Fruit fly (Drosophila melanogaster) whole organism, embryonic: ENCODE data around the gene Pfdn2.
A peak's percentile ranks its signal among the peaks of the same experiment; 100 is the strongest.

Experiments used
- CG10543 ChIP-seq: fragments of 200-800 bp; sonication (Bioruptor generic); optimal IDR thresholded peaks from 3 replicates; lab custom pipeline; 2017; ENCODE audit warnings: missing biosample characterization, mild to moderate bottlenecking, missing genetic modification characterization, moderate library complexity
- CG10959 ChIP-seq: fragments of 200-800 bp; sonication (Bioruptor generic); IDR thresholded peaks from 2 replicates; pipeline ENCODE4 v1.3.6; 2022; ENCODE audit warnings: missing biosample characterization, missing genetic modification characterization
- CG11398 ChIP-seq: fragments of 200-800 bp; sonication (Bioruptor generic); optimal IDR thresholded peaks from 2 replicates; lab custom pipeline; 2016; ENCODE audit warnings: missing biosample characterization, missing genetic modification characterization
- CG11696 ChIP-seq: fragments of 200-800 bp; sonication (Bioruptor generic); IDR thresholded peaks from 2 replicates; pipeline ENCODE4 v1.3.6; 2022; ENCODE audit warnings: missing biosample characterization, missing genetic modification characterization
- CG12391 ChIP-seq: fragments of 200-800 bp; sonication (Bioruptor generic); optimal IDR thresholded peaks from 3 replicates; lab custom pipeline; 2018; ENCODE audit warnings: missing biosample characterization, mild to moderate bottlenecking, missing genetic modification characterization, moderate library complexity
- CG15514 ChIP-seq: fragments of 200-800 bp; sonication (Bioruptor generic); optimal IDR thresholded peaks from 3 replicates; lab custom pipeline; 2017; ENCODE audit warnings: missing biosample characterization, missing genetic modification characterization, mild to moderate bottlenecking, moderate library complexity, missing genetic modification reagents
- CG1603 ChIP-seq: fragments of 200-800 bp; sonication (Bioruptor generic); optimal IDR thresholded peaks from 2 replicates; lab custom pipeline; 2019; ENCODE audit warnings: missing biosample characterization, mild to moderate bottlenecking, missing genetic modification characterization, moderate library complexity
- CG16779 ChIP-seq: fragments of 200-800 bp; sonication (Bioruptor generic); IDR thresholded peaks from 2 replicates; pipeline ENCODE4 v1.3.6; 2022; ENCODE audit warnings: missing biosample characterization, missing genetic modification characterization
- CG17802 ChIP-seq: fragments of 200-800 bp; sonication (Bioruptor generic); optimal IDR thresholded peaks from 2 replicates; lab custom pipeline; 2018; ENCODE audit warnings: missing biosample characterization, mild to moderate bottlenecking, missing genetic modification characterization, moderate library complexity
- CG30403 ChIP-seq: fragments of 200-800 bp; sonication (Bioruptor generic); optimal IDR thresholded peaks from 3 replicates; lab custom pipeline; 2016; ENCODE audit warnings: missing biosample characterization, missing genetic modification characterization
- CG32772 ChIP-seq: fragments of 200-800 bp; sonication (Bioruptor generic); IDR thresholded peaks from 2 replicates; pipeline ENCODE4 v1.3.6; 2022; ENCODE audit warnings: missing biosample characterization, missing genetic modification characterization
- CG33213 ChIP-seq: fragments of 200-800 bp; sonication (Bioruptor generic); optimal IDR thresholded peaks from 3 replicates; lab custom pipeline; 2016; ENCODE audit warnings: missing biosample characterization, missing genetic modification characterization
- CG33557 ChIP-seq: fragments of 200-800 bp; sonication (Bioruptor generic); optimal IDR thresholded peaks from 2 replicates; lab custom pipeline; 2019; ENCODE audit warnings: missing biosample characterization, mild to moderate bottlenecking, missing genetic modification characterization, moderate library complexity
- CG3995 ChIP-seq: fragments of 200-800 bp; sonication (Bioruptor generic); optimal IDR thresholded peaks from 3 replicates; lab custom pipeline; 2016; ENCODE audit warnings: missing biosample characterization, missing genetic modification characterization
- CG5245 ChIP-seq: fragments of 200-800 bp; sonication (Bioruptor generic); optimal IDR thresholded peaks from 3 replicates; lab custom pipeline; 2016; ENCODE audit warnings: missing biosample characterization, missing genetic modification characterization
- CG7357 ChIP-seq: fragments of 200-800 bp; sonication (Bioruptor generic); IDR thresholded peaks from 3 replicates; pipeline ENCODE4 v1.3.6; 2022; ENCODE audit warnings: missing biosample characterization, missing genetic modification characterization
- CG8478 ChIP-seq: fragments of >200 bp; optimal IDR thresholded peaks from 2 replicates; lab custom pipeline; 2018
- CG9727 ChIP-seq: fragments of 200-800 bp; sonication (Bioruptor generic); optimal IDR thresholded peaks from 3 replicates; lab custom pipeline; 2017; ENCODE audit warnings: missing biosample characterization, mild to moderate bottlenecking, missing genetic modification characterization
- CrebB ChIP-seq: fragments of 200-800 bp; sonication (Bioruptor generic); optimal IDR thresholded peaks from 3 replicates; lab custom pipeline; 2018; ENCODE audit warnings: missing biosample characterization, mild to moderate bottlenecking, missing genetic modification characterization
- Deaf1 ChIP-seq: fragments of 200-800 bp; optimal IDR thresholded peaks from 3 replicates; lab custom pipeline; 2019; ENCODE audit warnings: missing biosample characterization, mild to moderate bottlenecking, missing genetic modification characterization, moderate library complexity
- Dref ChIP-seq: fragments of 200-800 bp; sonication (Bioruptor generic); IDR thresholded peaks from 2 replicates; pipeline ENCODE4 v1.3.6; 2022; ENCODE audit warnings: missing biosample characterization, missing genetic modification characterization
- Drgx ChIP-seq: fragments of 200-800 bp; sonication (Bioruptor generic); IDR thresholded peaks from 2 replicates; pipeline ENCODE4 v1.3.6; 2022; ENCODE audit warnings: missing biosample characterization, missing genetic modification characterization
- Eip74EF ChIP-seq, 2 experiments: fragments of 200-800 bp in 1 of 2; fragments of >200 bp in 1 of 2; sonication (Bioruptor generic) in 1 of 2; optimal IDR thresholded peaks; 2 replicates each; lab custom pipeline; 2017 to 2019; ENCODE audit warnings: missing biosample characterization in 2 of 2, missing genetic modification characterization in 2 of 2, mild to moderate bottlenecking in 1 of 2, moderate library complexity in 1 of 2
- Elba2 ChIP-seq: fragments of 200-800 bp; sonication (Bioruptor generic); optimal IDR thresholded peaks from 3 replicates; lab custom pipeline; 2016; ENCODE audit warnings: missing biosample characterization, missing genetic modification characterization
- Ets97D ChIP-seq: fragments of 200-800 bp; sonication (Bioruptor generic); optimal IDR thresholded peaks from 3 replicates; lab custom pipeline; 2016; ENCODE audit warnings: missing biosample characterization, missing genetic modification characterization
- Fer1 ChIP-seq: fragments of 200-800 bp; sonication (Bioruptor generic); optimal IDR thresholded peaks from 2 replicates; lab custom pipeline; 2017; ENCODE audit warnings: missing biosample characterization, mild to moderate bottlenecking, missing genetic modification characterization
- MESR4 ChIP-seq: fragments of 200-800 bp; sonication (Bioruptor generic); optimal IDR thresholded peaks from 2 replicates; lab custom pipeline; 2018; ENCODE audit warnings: missing biosample characterization, mild to moderate bottlenecking, missing genetic modification characterization, moderate library complexity
- Max ChIP-seq: fragments of 200-800 bp; sonication (Bioruptor generic); optimal IDR thresholded peaks from 2 replicates; lab custom pipeline; 2016; ENCODE audit warnings: missing biosample characterization, mild to moderate bottlenecking, missing genetic modification characterization
- Med ChIP-seq: fragments of 200-800 bp; sonication (Bioruptor generic); peaks from one replicate; lab custom pipeline; 2016; ENCODE audit warnings: missing biosample characterization, missing genetic modification characterization, mild to moderate bottlenecking, inconsistent platforms, moderate library complexity
- NfI ChIP-seq: fragments of 200-800 bp; sonication (Bioruptor generic); optimal IDR thresholded peaks from 3 replicates; lab custom pipeline; 2018; ENCODE audit warnings: missing biosample characterization, mild to moderate bottlenecking, missing genetic modification characterization, moderate library complexity
- Pdp1 ChIP-seq, 2 experiments: fragments of 200-800 bp; sonication (Bioruptor generic); optimal IDR thresholded peaks; 3 replicates each; lab custom pipeline; 2016; ENCODE audit warnings: missing biosample characterization in 2 of 2, missing genetic modification characterization in 2 of 2, mild to moderate bottlenecking in 1 of 2, moderate library complexity in 1 of 2
- Sin3A ChIP-seq: fragments of >200 bp; optimal IDR thresholded peaks from 2 replicates; lab custom pipeline; 2018
- Spps ChIP-seq: fragments of 200-800 bp; sonication (Bioruptor generic); optimal IDR thresholded peaks from 2 replicates; lab custom pipeline; 2018; ENCODE audit warnings: missing biosample characterization, mild to moderate bottlenecking, missing genetic modification characterization
- Sry-δ ChIP-seq: fragments of 200-800 bp; sonication (Bioruptor generic); optimal IDR thresholded peaks from 2 replicates; lab custom pipeline; 2016; ENCODE audit warnings: missing biosample characterization, missing genetic modification characterization
- Tbp ChIP-seq: fragments of >200 bp; optimal IDR thresholded peaks from 2 replicates; lab custom pipeline; 2018; ENCODE audit warnings: missing biosample characterization, missing genetic modification characterization
- Xrp1 ChIP-seq: fragments of 200-800 bp; sonication (Bioruptor generic); IDR thresholded peaks from 2 replicates; pipeline ENCODE4 v1.3.6; 2022; ENCODE audit warnings: missing biosample characterization, missing genetic modification characterization
- aop ChIP-seq: fragments of 200-800 bp; sonication (Bioruptor generic); IDR thresholded peaks from 2 replicates; pipeline ENCODE4 v1.3.6; 2022; ENCODE audit warnings: missing biosample characterization, missing genetic modification characterization
- bcd ChIP-seq: fragments of 200-800 bp; sonication (Bioruptor generic); optimal IDR thresholded peaks from 2 replicates; lab custom pipeline; 2017; ENCODE audit warnings: missing biosample characterization, mild to moderate bottlenecking, missing genetic modification characterization
- cwo ChIP-seq: fragments of 200-800 bp; sonication (Bioruptor generic); optimal IDR thresholded peaks from 3 replicates; lab custom pipeline; 2017; ENCODE audit warnings: missing biosample characterization, missing genetic modification characterization, mild to moderate bottlenecking, moderate library complexity, missing genetic modification reagents
- fd96Cb ChIP-seq: fragments of 200-800 bp; sonication (Bioruptor generic); optimal IDR thresholded peaks from 2 replicates; lab custom pipeline; 2018; ENCODE audit warnings: missing biosample characterization, mild to moderate bottlenecking, missing genetic modification characterization, moderate library complexity
- mam ChIP-seq: fragments of 200-800 bp; sonication (Bioruptor generic); optimal IDR thresholded peaks from 3 replicates; lab custom pipeline; 2016; ENCODE audit warnings: missing biosample characterization, missing genetic modification characterization
- pho ChIP-seq: fragments of 200-800 bp; sonication (Bioruptor generic); optimal IDR thresholded peaks from 2 replicates; lab custom pipeline; 2016; ENCODE audit warnings: missing biosample characterization, missing genetic modification characterization
- pnt ChIP-seq: fragments of 200-800 bp; sonication (Bioruptor generic); optimal IDR thresholded peaks from 3 replicates; lab custom pipeline; 2016; ENCODE audit warnings: missing biosample characterization, missing genetic modification characterization
- sens ChIP-seq: fragments of 200-800 bp; sonication (Bioruptor generic); peaks from one replicate; lab custom pipeline; 2016; ENCODE audit warnings: missing biosample characterization, missing genetic modification characterization
- slbo ChIP-seq: fragments of 200-800 bp; sonication (Bioruptor generic); IDR thresholded peaks from 2 replicates; pipeline ENCODE4 v1.3.6; 2022; ENCODE audit warnings: missing biosample characterization, missing genetic modification characterization
- tgo ChIP-seq: fragments of 200-800 bp; sonication (Bioruptor generic); IDR thresholded peaks from 3 replicates; pipeline ENCODE4 v1.3.6; 2022; ENCODE audit warnings: missing biosample characterization, missing genetic modification characterization
- trh ChIP-seq: fragments of 200-800 bp; sonication (Bioruptor generic); optimal IDR thresholded peaks from 2 replicates; lab custom pipeline; 2016; ENCODE audit warnings: missing biosample characterization, missing genetic modification characterization
- unpg ChIP-seq: fragments of 200-800 bp; sonication (Bioruptor generic); optimal IDR thresholded peaks from 3 replicates; lab custom pipeline; 2018; ENCODE audit warnings: missing biosample characterization, mild to moderate bottlenecking, missing genetic modification characterization, moderate library complexity
- vnd ChIP-seq: fragments of 200-800 bp; sonication (Bioruptor generic); IDR thresholded peaks from 3 replicates; pipeline ENCODE4 v1.3.6; 2022; ENCODE audit warnings: missing biosample characterization, missing genetic modification characterization; ENCODE audit not compliant: partially characterized antibody

Gene Pfdn2

DNA sequence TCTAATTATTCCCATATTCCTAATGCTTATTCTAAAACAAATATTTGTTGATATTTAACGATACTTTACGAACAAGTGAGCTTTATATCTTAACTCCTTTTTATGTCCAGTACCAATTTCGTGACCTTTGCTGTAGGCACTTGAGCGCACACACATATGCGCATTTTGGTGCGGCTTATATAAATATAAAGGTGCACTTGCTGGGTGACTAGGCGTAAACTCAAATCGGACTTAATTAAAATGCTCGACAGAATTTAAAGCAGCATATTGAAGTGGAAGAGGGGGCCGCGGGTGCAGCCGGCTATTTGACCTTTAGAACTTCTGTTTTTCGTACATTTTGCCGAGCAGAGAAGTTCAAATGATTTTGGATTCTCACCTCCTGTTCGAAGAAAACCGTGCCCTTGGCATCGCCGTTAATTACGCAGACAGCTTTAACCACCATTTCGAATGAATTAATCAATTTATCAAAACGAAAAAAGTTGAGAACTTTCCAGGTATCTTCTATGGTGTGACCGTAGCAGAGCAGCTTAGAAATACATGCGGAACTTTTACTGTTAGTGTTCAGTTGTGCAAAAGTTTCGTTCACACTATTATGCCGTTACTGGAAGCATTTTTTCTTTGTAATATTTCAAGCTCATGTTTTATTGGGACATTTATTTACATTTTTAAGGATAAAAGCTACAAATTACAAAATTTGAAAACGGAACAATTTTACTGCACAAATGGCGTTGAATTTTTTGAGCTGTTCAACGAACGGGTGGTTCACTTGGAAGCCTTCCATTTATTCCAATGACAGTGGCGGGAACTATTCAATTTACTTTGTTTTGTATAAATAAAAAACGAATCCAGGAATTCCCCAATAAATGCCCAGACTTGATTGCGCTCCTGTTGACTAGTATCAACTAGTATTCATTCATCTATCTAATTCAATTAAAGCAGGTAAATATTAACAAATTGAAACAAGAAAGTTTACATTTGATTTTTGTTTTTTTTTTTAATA, 39.3 kb upstream of the Pfdn2 start, which contains the start of gene Sod1 (continued):
- no peak for TF ChIP-seq CG10959 (GFP tag; lab: Robert Waterston, UW)
- TF ChIP-seq CG1603 (tag; lab: Kevin White, UChicago) = peak; percentile 27
- no peak for TF ChIP-seq Dref (GFP tag; lab: Robert Waterston, UW)
- TF ChIP-seq Spps (tag; lab: Kevin White, UChicago) = no peak
- TF ChIP-seq Xrp1 (GFP tag; lab: Robert Waterston, UW) = peak; percentile 22; the same call in 1 of the 2 replicates
- no peak for TF ChIP-seq CG32772 (GFP tag; lab: Robert Waterston, UW)
- no peak for TF ChIP-seq Eip74EF (GFP tag; optimal IDR thresholded peaks at IDR 0.05; lab: Kevin White, UChicago)
- 0 out of 2 replicates have a peak, but pooled peaks have one; percentile 19 for TF ChIP-seq Drgx (GFP tag; lab: Robert Waterston, UW)
- TF ChIP-seq slbo (GFP tag; lab: Robert Waterston, UW) = no peak
- TF ChIP-seq unpg (GFP tag; lab: Kevin White, UChicago) = no peak
- TF ChIP-seq CG11696 (GFP tag; lab: Robert Waterston, UW) = peak; percentile 86
- TF ChIP-seq tgo (GFP tag; lab: Robert Waterston, UW) = no peak
- TF ChIP-seq CG17802 (tag; lab: Kevin White, UChicago) = peak; percentile 89
- TF ChIP-seq sens (GFP tag; lab: Kevin White, UChicago) = peak; percentile 69
- no peak for TF ChIP-seq NfI
- TF ChIP-seq CG3995 (GFP tag; lab: Kevin White, UChicago) = peak; percentile 89
- no peak for TF ChIP-seq CG11398 (GFP tag; lab: Kevin White, UChicago)
- TF ChIP-seq Ets97D = peak; percentile 38
- TF ChIP-seq Max (GFP tag; lab: Kevin White, UChicago) = no peak
- peak; percentile 27 for TF ChIP-seq Sin3A (lab: Kevin White, UChicago)
- TF ChIP-seq CG33213 = no peak
- no peak for TF ChIP-seq Tbp (GFP tag; lab: Kevin White, UChicago)
- TF ChIP-seq aop (GFP tag; lab: Robert Waterston, UW) = no peak
- peak; percentile 5 for TF ChIP-seq CG9727 (GFP tag; lab: Kevin White, UChicago)
- no peak for TF ChIP-seq Deaf1 (tag; lab: Kevin White, UChicago)
- TF ChIP-seq MESR4 = peak; percentile 75
- no peak for TF ChIP-seq bcd
- TF ChIP-seq pho (GFP tag; lab: Kevin White, UChicago) = no peak
- TF ChIP-seq CG12391 = peak; percentile 20
- no peak for TF ChIP-seq CG30403 (GFP tag; lab: Kevin White, UChicago)
- TF ChIP-seq cwo (GFP tag; lab: Kevin White, UChicago) = no peak
- peak in 1 of 2 experiments; percentile 77 for TF ChIP-seq Pdp1 (GFP tag; optimal IDR thresholded peaks at IDR 0.05; lab: Kevin White, UChicago)
- TF ChIP-seq CG7357 (GFP tag; lab: Robert Waterston, UW) = peak; percentile 71
- peak; percentile 65 for TF ChIP-seq Med
- TF ChIP-seq trh (GFP tag; lab: Kevin White, UChicago) = no peak
- TF ChIP-seq CG16779 (GFP tag; lab: Robert Waterston, UW) = no peak
- no peak for TF ChIP-seq CrebB (tag; lab: Kevin White, UChicago)
- TF ChIP-seq CG10543 (GFP tag; lab: Kevin White, UChicago) = no peak
- no peak for TF ChIP-seq CG5245 (GFP tag; lab: Kevin White, UChicago)
- TF ChIP-seq Elba2 (GFP tag; lab: Kevin White, UChicago) = no peak
- no peak for TF ChIP-seq CG8478 (lab: Kevin White, UChicago)
- no peak for TF ChIP-seq CG33557 (GFP tag; lab: Kevin White, UChicago)
- TF ChIP-seq CG15514 (GFP tag; lab: Kevin White, UChicago) = peak; percentile 98
- TF ChIP-seq Sry-δ (GFP tag; lab: Kevin White, UChicago) = peak; percentile 34
- TF ChIP-seq mam = no peak
- no peak for TF ChIP-seq pnt (GFP tag; lab: Kevin White, UChicago)
- TF ChIP-seq Fer1 (GFP tag; lab: Kevin White, UChicago) = peak; percentile 1
- TF ChIP-seq vnd (GFP tag; lab: Robert Waterston, UW) = 0 out of 3 replicates have a peak, but pooled peaks have one; percentile 12
- TF ChIP-seq fd96Cb (tag; lab: Kevin White, UChicago) = no peak
